Worm (Caenorhabditis elegans) whole organism, L1 larva: ENCODE measurements around the gene tag-115.

Experiments
- F16B12.6 ChIP-seq: fragments of 150-350 bp; optimal IDR thresholded peaks from 2 replicates; lab custom pipeline; 2014; ENCODE audit warnings: missing biosample characterization, missing genetic modification characterization
- Y116A8C.19 ChIP-seq: sonication (generic microtip); optimal IDR thresholded peaks from 2 replicates; lab custom pipeline; 2016; ENCODE audit warnings: missing compliant biosample characterization, missing genetic modification characterization, borderline replicate concordance
- aha-1 ChIP-seq: fragments of 150-350 bp; optimal IDR thresholded peaks from 2 replicates; lab custom pipeline; 2014; ENCODE audit warnings: missing biosample characterization, missing genetic modification characterization
- aly-2 ChIP-seq: fragments of 150-350 bp; optimal IDR thresholded peaks from 2 replicates; lab custom pipeline; 2014; ENCODE audit warnings: missing biosample characterization, missing genetic modification characterization
- ama-1 ChIP-seq: fragments of 150-350 bp; optimal IDR thresholded peaks from 2 replicates; lab custom pipeline; 2014
- ceh-8 ChIP-seq: fragments of 200-800 bp; sonication (Bioruptor generic); optimal IDR thresholded peaks from 2 replicates; lab custom pipeline; 2018; ENCODE audit warnings: mild to moderate bottlenecking, missing genetic modification characterization, moderate library complexity, missing compliant biosample characterization
- ceh-82 ChIP-seq, 3 experiments: fragments of 150-350 bp in 1 of 3; sonication (generic microtip) in 2 of 3; optimal IDR thresholded peaks; 2 replicates each; lab custom pipeline; 2014 to 2017; ENCODE audit warnings: missing biosample characterization in 3 of 3, missing genetic modification characterization in 3 of 3
- ceh-90 ChIP-seq: sonication (generic microtip); optimal IDR thresholded peaks from 2 replicates; lab custom pipeline; 2016; ENCODE audit warnings: missing genetic modification characterization, missing compliant biosample characterization
- dsc-1 ChIP-seq: sonication (generic microtip); optimal IDR thresholded peaks from 2 replicates; lab custom pipeline; 2016; ENCODE audit warnings: mild to moderate bottlenecking, missing genetic modification characterization, missing compliant biosample characterization
- efl-1 ChIP-seq, 4 experiments: fragments of 150-350 bp; optimal IDR thresholded peaks in 3 of 4; peaks in 1 of 4; 1 replicate in 1 of 4; 2 replicates in 3 of 4; lab custom pipeline; 2014; ENCODE audit warnings: missing biosample characterization in 2 of 4, missing genetic modification characterization in 2 of 4, missing genetic modification reagents in 2 of 4
- egl-13 ChIP-seq: sonication (generic microtip); optimal IDR thresholded peaks from 2 replicates; lab custom pipeline; 2016; ENCODE audit warnings: missing genotype, missing genetic modification reagents, missing genetic modification characterization, missing compliant biosample characterization
- elt-2 ChIP-seq: sonication (generic microtip); optimal IDR thresholded peaks from 2 replicates; lab custom pipeline; 2016; ENCODE audit warnings: missing genetic modification characterization, mild to moderate bottlenecking, inconsistent platforms, missing compliant biosample characterization, missing genetic modification reagents
- elt-3 ChIP-seq, 6 experiments: fragments of 150-350 bp in 1 of 6; sonication (generic microtip); optimal IDR thresholded peaks; 2 replicates each; lab custom pipeline; 2017 to 2018; ENCODE audit warnings: missing biosample characterization in 6 of 6, missing genetic modification characterization in 6 of 6, inconsistent platforms in 1 of 6
- ets-5 ChIP-seq: fragments of 200-800 bp; sonication (Bioruptor generic); IDR thresholded peaks from 2 replicates; pipeline ENCODE4 v1.3.6; 2022; ENCODE audit warnings: missing genetic modification characterization, missing compliant biosample characterization
- fkh-10 ChIP-seq: sonication (generic microtip); optimal IDR thresholded peaks from 2 replicates; lab custom pipeline; 2017; ENCODE audit warnings: missing biosample characterization, missing genetic modification reagents, missing genetic modification characterization
- fkh-8 ChIP-seq: sonication (generic microtip); optimal IDR thresholded peaks from 2 replicates; lab custom pipeline; 2016; ENCODE audit warnings: mild to moderate bottlenecking, missing genetic modification characterization, missing compliant biosample characterization
- hlh-4 ChIP-seq: sonication (generic microtip); optimal IDR thresholded peaks from 2 replicates; lab custom pipeline; 2016; ENCODE audit warnings: mild to moderate bottlenecking, missing genetic modification characterization, missing compliant biosample characterization
- isw-1 ChIP-seq: fragments of 200-800 bp; sonication (Bioruptor generic); IDR thresholded peaks from 2 replicates; pipeline ENCODE4 v1.3.6; 2022; ENCODE audit warnings: missing genetic modification characterization, missing compliant biosample characterization
- lin-35 ChIP-seq, 2 experiments: fragments of 150-350 bp; optimal IDR thresholded peaks; 2 replicates each; lab custom pipeline; 2014; ENCODE audit warnings: missing biosample characterization in 2 of 2, missing genetic modification characterization in 2 of 2, missing genetic modification reagents in 2 of 2
- lir-3 ChIP-seq: sonication (generic microtip); optimal IDR thresholded peaks from 2 replicates; lab custom pipeline; 2016; ENCODE audit warnings: mild to moderate bottlenecking, missing genetic modification characterization, moderate library complexity, missing compliant biosample characterization; ENCODE audit not compliant: poor library complexity
- lsy-2 ChIP-seq, 2 experiments: fragments of 150-350 bp; optimal IDR thresholded peaks; 2 replicates each; lab custom pipeline; 2014; ENCODE audit warnings: missing biosample characterization in 2 of 2, missing genetic modification characterization in 2 of 2
- nhr-19 ChIP-seq: fragments of 200-800 bp; sonication (Bioruptor generic); conservative IDR thresholded peaks from 2 replicates; pipeline ENCODE4 v1.3.6; 2022; ENCODE audit warnings: missing genetic modification characterization, missing compliant biosample characterization
- nhr-28 ChIP-seq: fragments of 150-350 bp; optimal IDR thresholded peaks from 2 replicates; lab custom pipeline; 2014; ENCODE audit warnings: missing biosample characterization, missing genetic modification characterization
- nhr-47 ChIP-seq: sonication (generic microtip); optimal IDR thresholded peaks from 2 replicates; lab custom pipeline; 2016; ENCODE audit warnings: mild to moderate bottlenecking, missing genetic modification characterization, moderate library complexity, missing compliant biosample characterization
- nhr-71 ChIP-seq: sonication (generic microtip); optimal IDR thresholded peaks from 2 replicates; lab custom pipeline; 2016; ENCODE audit warnings: mild to moderate bottlenecking, missing genetic modification characterization, moderate library complexity, missing compliant biosample characterization
- nhr-76 ChIP-seq: sonication (generic microtip); optimal IDR thresholded peaks from 2 replicates; lab custom pipeline; 2017; ENCODE audit warnings: missing biosample characterization, missing genetic modification characterization
- nhr-77 ChIP-seq: fragments of 150-350 bp; optimal IDR thresholded peaks from 2 replicates; lab custom pipeline; 2014; ENCODE audit warnings: missing biosample characterization, missing genetic modification characterization
- nhr-84 ChIP-seq: sonication (generic microtip); optimal IDR thresholded peaks from 2 replicates; lab custom pipeline; 2017; ENCODE audit warnings: missing biosample characterization, missing genetic modification characterization
- nhr-85 ChIP-seq: sonication (generic microtip); peaks from one replicate; lab custom pipeline; 2016; ENCODE audit warnings: missing genetic modification characterization, inconsistent platforms, missing compliant biosample characterization
- nhr-90 ChIP-seq: sonication (generic microtip); optimal IDR thresholded peaks from 2 replicates; lab custom pipeline; 2016; ENCODE audit warnings: mild to moderate bottlenecking, missing genetic modification characterization, missing compliant biosample characterization; ENCODE audit not compliant: poor library complexity
- pax-3 ChIP-seq: fragments of 200-800 bp; sonication (Bioruptor generic); optimal IDR thresholded peaks from 2 replicates; lab custom pipeline; 2018; ENCODE audit warnings: mild to moderate bottlenecking, missing genetic modification characterization, moderate library complexity, missing compliant biosample characterization
- rnt-1 ChIP-seq: sonication (generic microtip); optimal IDR thresholded peaks from 2 replicates; lab custom pipeline; 2016; ENCODE audit warnings: mild to moderate bottlenecking, missing genetic modification characterization, moderate library complexity, missing compliant biosample characterization
- skn-1 ChIP-seq: fragments of 150-350 bp; optimal IDR thresholded peaks from 2 replicates; lab custom pipeline; 2014; ENCODE audit warnings: missing biosample characterization, missing genetic modification characterization
- snpc-4 ChIP-seq: fragments of 150-350 bp; optimal IDR thresholded peaks from 2 replicates; lab custom pipeline; 2014; ENCODE audit warnings: missing biosample characterization, missing genetic modification characterization
- sox-4 ChIP-seq: sonication (generic microtip); optimal IDR thresholded peaks from 2 replicates; lab custom pipeline; 2016; ENCODE audit warnings: missing genetic modification characterization, missing compliant biosample characterization
- sup-37 ChIP-seq: fragments of 200-800 bp; sonication (Bioruptor generic); optimal IDR thresholded peaks from 2 replicates; lab custom pipeline; 2018; ENCODE audit warnings: mild to moderate bottlenecking, missing genetic modification characterization, missing compliant biosample characterization
- swsn-7 ChIP-seq: sonication (generic microtip); optimal IDR thresholded peaks from 2 replicates; lab custom pipeline; 2016; ENCODE audit warnings: missing genetic modification characterization, missing compliant biosample characterization
- unc-130 ChIP-seq: fragments of 150-350 bp; optimal IDR thresholded peaks from 2 replicates; lab custom pipeline; 2017; ENCODE audit warnings: missing biosample characterization, missing genetic modification characterization, inconsistent platforms
- unc-30 ChIP-seq: sonication (generic microtip); optimal IDR thresholded peaks from 2 replicates; lab custom pipeline; 2017; ENCODE audit warnings: missing biosample characterization, missing genetic modification characterization
- unc-86 ChIP-seq: sonication (generic microtip); optimal IDR thresholded peaks from 2 replicates; lab custom pipeline; 2016; ENCODE audit warnings: missing genetic modification characterization, missing compliant biosample characterization
- unc-98 ChIP-seq: fragments of 200-800 bp; sonication (Bioruptor generic); IDR thresholded peaks from 2 replicates; pipeline ENCODE4 v1.3.6; 2022; ENCODE audit warnings: missing genetic modification characterization, missing compliant biosample characterization
- vab-15 ChIP-seq: sonication (generic microtip); optimal IDR thresholded peaks from 2 replicates; lab custom pipeline; 2017; ENCODE audit warnings: missing genotype, mild to moderate bottlenecking, missing genetic modification characterization, missing compliant biosample characterization
- xbp-1 ChIP-seq: sonication (generic microtip); optimal IDR thresholded peaks from 2 replicates; lab custom pipeline; 2016; ENCODE audit warnings: missing genetic modification characterization, missing compliant biosample characterization
- zip-4 ChIP-seq: fragments of 200-800 bp; sonication (Bioruptor generic); optimal IDR thresholded peaks from 2 replicates; lab custom pipeline; 2018; ENCODE audit warnings: mild to moderate bottlenecking, missing genetic modification characterization, moderate library complexity, missing compliant biosample characterization
- ztf-11 ChIP-seq, 2 experiments: sonication (generic microtip); optimal IDR thresholded peaks; 2 replicates each; lab custom pipeline; 2016 to 2017; ENCODE audit warnings: missing genetic modification characterization in 2 of 2, missing biosample characterization in 1 of 2, missing compliant biosample characterization in 1 of 2

tag-115 gene

DNA sequence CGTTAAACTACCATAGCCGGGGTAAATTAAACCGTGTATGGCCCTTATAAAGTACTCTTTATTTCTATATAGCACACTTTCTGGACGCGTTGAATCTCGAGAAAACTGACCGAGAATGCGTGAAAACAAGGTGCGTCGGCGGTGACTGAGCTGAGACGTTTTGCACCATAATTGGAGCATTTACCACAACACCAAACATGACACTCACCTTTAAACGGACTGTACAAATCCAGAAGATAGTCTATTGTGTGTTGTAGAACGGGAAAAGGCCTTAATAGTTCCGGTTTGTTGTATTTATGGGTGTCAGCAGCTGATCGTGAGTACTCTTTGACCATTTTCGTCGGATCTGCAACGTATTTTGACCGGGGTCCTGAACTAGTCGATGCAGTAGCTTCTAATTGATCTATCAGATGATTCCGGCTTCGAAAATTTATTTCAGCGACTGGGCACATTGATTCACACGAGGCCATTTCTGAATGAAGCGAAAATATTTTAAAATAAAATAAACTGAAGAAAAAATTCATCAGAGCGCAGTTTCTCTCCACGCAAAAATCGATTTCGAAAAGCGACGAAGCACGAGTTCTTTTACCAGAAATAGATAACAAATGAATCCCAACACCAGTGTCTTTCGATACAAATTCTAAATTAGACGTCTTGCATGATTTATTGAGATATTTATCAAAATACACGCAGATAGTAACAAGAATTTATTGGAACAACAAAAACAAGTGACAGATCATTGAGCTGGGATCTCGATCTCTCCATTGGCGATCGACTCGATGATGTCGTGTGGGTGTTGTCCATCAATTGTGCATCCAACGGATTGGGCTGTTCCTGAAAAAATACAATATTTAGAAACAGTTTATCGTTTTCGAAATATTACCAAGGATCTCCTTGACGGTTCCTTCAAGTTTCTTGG is at the start of gene tag-115:
Gene tag-115 (minus strand): TSS at position 472 of the 919 bp plus-strand sequence.
- TF ChIP-seq nhr-76 (tag; lab: Kevin White, UChicago) (no peak), vab-15 (tag; lab: Kevin White, UChicago) (no peak), isw-1 (GFP tag; lab: Robert Waterston, UW) (no peak), fkh-10 (GFP tag; lab: Kevin White, UChicago) (no peak), nhr-71 (tag; lab: Kevin White, UChicago) (peak; percentile 43), aly-2 (peak; percentile 21), nhr-77 (tag; lab: Kevin White, UChicago) (no peak), Y116A8C.19 (tag; lab: Kevin White, UChicago) (no peak), hlh-4 (no peak), fkh-8 (tag; lab: Kevin White, UChicago) (no peak), swsn-7 (peak; percentile 18), unc-86 (tag; lab: Kevin White, UChicago) (no peak), nhr-28 (tag; lab: Kevin White, UChicago) (no peak), sup-37 (GFP tag; lab: Kevin White, UChicago) (no peak), unc-130 (tag; lab: Kevin White, UChicago) (no peak), nhr-85 (tag; lab: Kevin White, UChicago) (peak; percentile 37), nhr-90 (tag; lab: Kevin White, UChicago) (peak; percentile 10), skn-1 (tag; lab: Kevin White, UChicago) (no peak), F16B12.6 (tag; lab: Kevin White, UChicago) (no peak), unc-98 (GFP tag; lab: Robert Waterston, UW) (no peak), lin-35 (GFP tag; optimal IDR thresholded peaks at IDR 0.05; lab: Kevin White, UChicago) (peak in 1 of 2 experiments; percentile 50), ceh-8 (GFP tag; lab: Kevin White, UChicago) (no peak), ceh-90 (tag; lab: Kevin White, UChicago) (no peak), aha-1 (tag; lab: Kevin White, UChicago) (no peak), nhr-47 (peak; percentile 37), elt-2 (no peak), nhr-19 (no peak), zip-4 (GFP tag; lab: Kevin White, UChicago) (no peak), lsy-2 (tag; optimal IDR thresholded peaks at IDR 0.05; lab: Kevin White, UChicago) (peak; percentile 12 to 64), ama-1 (lab: Kevin White, UChicago) (peak; percentile 57), efl-1 (optimal IDR thresholded peaks at IDR 0.05; lab: Kevin White, UChicago) (peak; percentile 8 to 17), efl-1 (GFP tag; optimal IDR thresholded peaks at IDR 0.05 in 1 of 2; lab: Kevin White, UChicago) (no peak), ztf-11 (tag; optimal IDR thresholded peaks at IDR 0.05; lab: Kevin White, UChicago) (no peak), sox-4 (tag; lab: Kevin White, UChicago) (no peak), xbp-1 (tag; lab: Kevin White, UChicago) (no peak), snpc-4 (tag; lab: Kevin White, UChicago) (no peak), rnt-1 (tag; lab: Kevin White, UChicago) (peak; percentile 9), egl-13 (tag; lab: Kevin White, UChicago) (no peak), ets-5 (no peak), pax-3 (tag; lab: Kevin White, UChicago) (no peak), dsc-1 (tag; lab: Kevin White, UChicago) (no peak), lir-3 (tag; lab: Kevin White, UChicago) (no peak), unc-30 (tag; lab: Kevin White, UChicago) (no peak), nhr-84 (no peak), elt-3 (tag; optimal IDR thresholded peaks at IDR 0.05; lab: Kevin White, UChicago) (no peak), ceh-82 (tag; optimal IDR thresholded peaks at IDR 0.05; lab: Kevin White, UChicago) (no peak)
